Fruit fly (Drosophila melanogaster): ENCODE results near the gene GC2.

dm6 chr3R:11947079-11947869 lies 24.2 kb upstream of the GC2 start:
- TF ChIP-seq GATAd (GFP tag; optimal IDR thresholded peaks at IDR 0.05) = no peak
- TF ChIP-seq br (GFP tag; optimal IDR thresholded peaks at IDR 0.05) = peak; percentile 53
- TF ChIP-seq usp (GFP tag; optimal IDR thresholded peaks at IDR 0.05) = no peak
- TF ChIP-seq sv (GFP tag; optimal IDR thresholded peaks at IDR 0.05) = no peak
- no peak for TF ChIP-seq Hr83 (GFP tag; optimal IDR thresholded peaks at IDR 0.05; ENCODE audit: poor library complexity, severe bottlenecking)
- peak; percentile 74 for TF ChIP-seq ey (GFP tag; optimal IDR thresholded peaks at IDR 0.05)
- no peak for TF ChIP-seq Abd-B (GFP tag; optimal IDR thresholded peaks at IDR 0.05)
- peak in 1 of 2 experiments; percentile 75 for TF ChIP-seq foxo (GFP tag; optimal IDR thresholded peaks at IDR 0.05)
